Fruit fly (Drosophila melanogaster): ENCODE measurements around the gene CG15580.

DNA sequence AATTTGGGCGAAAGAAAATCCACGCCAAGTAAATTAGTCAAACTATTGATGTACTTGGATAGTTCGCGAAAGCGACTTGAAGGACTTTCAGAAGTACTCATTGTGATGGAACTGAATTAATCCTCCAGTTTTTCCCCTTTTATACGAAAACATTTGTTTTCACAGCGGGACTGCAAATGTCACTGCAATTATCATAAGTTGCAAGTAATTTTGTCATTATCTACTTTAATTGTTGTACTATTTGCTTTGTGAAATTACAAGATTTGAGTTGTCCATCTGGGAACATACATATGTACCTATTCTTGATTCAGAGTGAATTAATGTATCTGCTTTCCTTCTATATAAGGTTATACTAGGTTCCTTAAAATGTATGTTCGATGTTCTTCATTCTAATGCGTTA, 20.8 kb upstream of the CG15580 start, which contains the start of gene Or83c:
- no peak for TF ChIP-seq pad (GFP tag; optimal IDR thresholded peaks at IDR 0.05)
- no peak for TF ChIP-seq tj (GFP tag; optimal IDR thresholded peaks at IDR 0.05)
- TF ChIP-seq Crg-1 (GFP tag; optimal IDR thresholded peaks at IDR 0.05), result no peak
- TF ChIP-seq kay (GFP tag; ENCODE audit: borderline replicate concordance), result no peak
- no peak for TF ChIP-seq CG14711 (tag; optimal IDR thresholded peaks at IDR 0.05)
- TF ChIP-seq cic (GFP tag; optimal IDR thresholded peaks at IDR 0.05), result no peak
- TF ChIP-seq CG11617 (GFP tag; optimal IDR thresholded peaks at IDR 0.05), result no peak
- TF ChIP-seq CG1620 (GFP tag; optimal IDR thresholded peaks at IDR 0.05), result no peak
- TF ChIP-seq CG5204 (GFP tag; optimal IDR thresholded peaks at IDR 0.05), result no peak
- no peak for TF ChIP-seq ovo (GFP tag; optimal IDR thresholded peaks at IDR 0.05)
- no peak for TF ChIP-seq Mnt (GFP tag; optimal IDR thresholded peaks at IDR 0.05)
- TF ChIP-seq CG12768 (GFP tag; optimal IDR thresholded peaks at IDR 0.05), result no peak
- no peak for TF ChIP-seq CG33017 (tag; optimal IDR thresholded peaks at IDR 0.05)
- no peak for TF ChIP-seq CG7045 (GFP tag; optimal IDR thresholded peaks at IDR 0.05)
